Worm (Caenorhabditis elegans) whole organism, midembryonic: ENCODE measurements around the gene hyl-1.

Source experiments
- T22C8.4 ChIP-seq: fragments of 200-800 bp; sonication (Bioruptor generic); IDR thresholded peaks from 2 replicates; pipeline ENCODE4 v1.3.6; 2022; ENCODE audit warnings: missing genetic modification characterization, missing compliant biosample characterization
- cog-1 ChIP-seq: sonication (generic microtip); optimal IDR thresholded peaks from 2 replicates; lab custom pipeline; 2016; ENCODE audit warnings: missing genetic modification characterization, missing compliant biosample characterization
- flt-1 ChIP-seq: fragments of 200-800 bp; sonication (Bioruptor generic); IDR thresholded peaks from 2 replicates; pipeline ENCODE4 v1.3.6; 2022; ENCODE audit warnings: missing genetic modification characterization, missing compliant biosample characterization
- klf-2 ChIP-seq: fragments of 200-800 bp; sonication (Bioruptor generic); conservative IDR thresholded peaks from 2 replicates; pipeline ENCODE4 v1.3.6; 2022; ENCODE audit warnings: missing genetic modification reagents, missing genetic modification characterization, missing compliant biosample characterization
- med-1 ChIP-seq: sonication (generic microtip); optimal IDR thresholded peaks from 2 replicates; lab custom pipeline; 2017; ENCODE audit warnings: missing genetic modification characterization, mild to moderate bottlenecking, missing compliant biosample characterization, antibody characterized with exemption, missing genetic modification reagents; ENCODE audit not compliant: insufficient read depth
- ref-1 ChIP-seq: fragments of 200-800 bp; sonication (Bioruptor generic); conservative IDR thresholded peaks from 2 replicates; pipeline ENCODE4 v1.3.6; 2022; ENCODE audit warnings: missing genetic modification reagents, missing genetic modification characterization, missing compliant biosample characterization
- tab-1 ChIP-seq: fragments of 200-800 bp; sonication (Bioruptor generic); IDR thresholded peaks from 2 replicates; pipeline ENCODE4 v1.3.6; 2022; ENCODE audit warnings: missing genetic modification characterization, missing compliant biosample characterization
- ztf-23 ChIP-seq: fragments of 200-800 bp; sonication (Bioruptor generic); IDR thresholded peaks from 2 replicates; pipeline ENCODE4 v1.3.6; 2022; ENCODE audit warnings: missing genetic modification reagents, missing genetic modification characterization, missing compliant biosample characterization
- ztf-29 ChIP-seq: fragments of 200-800 bp; sonication (Bioruptor generic); IDR thresholded peaks from 2 replicates; pipeline ENCODE4 v1.3.6; 2022; ENCODE audit warnings: missing genetic modification reagents, missing genetic modification characterization, missing compliant biosample characterization

The hyl-1 gene

ce11 chrIV:8528345-8528744 lies 10.6 kb upstream of the hyl-1 start:
- TF ChIP-seq klf-2 (no peak), tab-1 (GFP tag; lab: Robert Waterston, UW) (no peak), cog-1 (tag; lab: Kevin White, UChicago) (no peak), ztf-29 (GFP tag; lab: Robert Waterston, UW) (no peak), flt-1 (GFP tag; lab: Robert Waterston, UW) (no peak), ztf-23 (GFP tag; lab: Robert Waterston, UW) (no peak), ref-1 (GFP tag; lab: Robert Waterston, UW) (no peak), T22C8.4 (GFP tag; lab: Robert Waterston, UW) (no peak), med-1 (GFP tag; lab: Kevin White, UChicago) (no peak)

- no peak for TF ChIP-seq med-1 (GFP tag; lab: Kevin White, UChicago)
- no peak for TF ChIP-seq cog-1 (tag; lab: Kevin White, UChicago)
- TF ChIP-seq flt-1 (GFP tag; lab: Robert Waterston, UW): no peak
Observed at ce11 chrIV:8529039-8529438, 9.9 kb upstream of the hyl-1 start.

- TF ChIP-seq flt-1 (GFP tag; lab: Robert Waterston, UW) (no peak), tab-1 (GFP tag; lab: Robert Waterston, UW) (no peak), T22C8.4 (GFP tag; lab: Robert Waterston, UW) (no peak)
Observed at ce11 chrIV:8530042-8531027, 8.6 kb upstream of the hyl-1 start.

- no peak for TF ChIP-seq med-1 (GFP tag; lab: Kevin White, UChicago)
- no peak for TF ChIP-seq flt-1 (GFP tag; lab: Robert Waterston, UW)
- TF ChIP-seq ztf-23 (GFP tag; lab: Robert Waterston, UW): no peak
- no peak for TF ChIP-seq ref-1 (GFP tag; lab: Robert Waterston, UW)
- TF ChIP-seq tab-1 (GFP tag; lab: Robert Waterston, UW): no peak
- no peak for TF ChIP-seq T22C8.4 (GFP tag; lab: Robert Waterston, UW)
- TF ChIP-seq ztf-29 (GFP tag; lab: Robert Waterston, UW): no peak
- no peak for TF ChIP-seq klf-2
- TF ChIP-seq cog-1 (tag; lab: Kevin White, UChicago): no peak
Observed at ce11 chrIV:8532024-8532423, 6.9 kb upstream of the hyl-1 start.

ce11 chrIV:8532796-8533195 lies 6.1 kb upstream of the hyl-1 start:
- TF ChIP-seq flt-1 (GFP tag; lab: Robert Waterston, UW): no peak
- no peak for TF ChIP-seq ztf-23 (GFP tag; lab: Robert Waterston, UW)
- TF ChIP-seq T22C8.4 (GFP tag; lab: Robert Waterston, UW): no peak
- no peak for TF ChIP-seq ref-1 (GFP tag; lab: Robert Waterston, UW)
- no peak for TF ChIP-seq med-1 (GFP tag; lab: Kevin White, UChicago)
- TF ChIP-seq ztf-29 (GFP tag; lab: Robert Waterston, UW): no peak
- TF ChIP-seq cog-1 (tag; lab: Kevin White, UChicago): no peak
- no peak for TF ChIP-seq tab-1 (GFP tag; lab: Robert Waterston, UW)
- TF ChIP-seq klf-2: no peak

- TF ChIP-seq cog-1 (tag; lab: Kevin White, UChicago): no peak
- TF ChIP-seq ztf-29 (GFP tag; lab: Robert Waterston, UW): no peak
- no peak for TF ChIP-seq flt-1 (GFP tag; lab: Robert Waterston, UW)
- no peak for TF ChIP-seq ztf-23 (GFP tag; lab: Robert Waterston, UW)
- no peak for TF ChIP-seq tab-1 (GFP tag; lab: Robert Waterston, UW)
Observed at ce11 chrIV:8534189-8534588, 4.7 kb upstream of the hyl-1 start.

ce11 chrIV:8534997-8535414 lies 3.9 kb upstream of the hyl-1 start:
- TF ChIP-seq ref-1 (GFP tag; lab: Robert Waterston, UW): no peak
- no peak for TF ChIP-seq med-1 (GFP tag; lab: Kevin White, UChicago)
- no peak for TF ChIP-seq tab-1 (GFP tag; lab: Robert Waterston, UW)
- TF ChIP-seq ztf-23 (GFP tag; lab: Robert Waterston, UW): no peak
- no peak for TF ChIP-seq cog-1 (tag; lab: Kevin White, UChicago)
- no peak for TF ChIP-seq flt-1 (GFP tag; lab: Robert Waterston, UW)
- no peak for TF ChIP-seq ztf-29 (GFP tag; lab: Robert Waterston, UW)
- no peak for TF ChIP-seq T22C8.4 (GFP tag; lab: Robert Waterston, UW)
- no peak for TF ChIP-seq klf-2

- no peak for TF ChIP-seq cog-1 (tag; lab: Kevin White, UChicago)
- TF ChIP-seq ref-1 (GFP tag; lab: Robert Waterston, UW): no peak
- TF ChIP-seq ztf-23 (GFP tag; lab: Robert Waterston, UW): no peak
- no peak for TF ChIP-seq tab-1 (GFP tag; lab: Robert Waterston, UW)
- TF ChIP-seq ztf-29 (GFP tag; lab: Robert Waterston, UW): no peak
- no peak for TF ChIP-seq klf-2
- TF ChIP-seq T22C8.4 (GFP tag; lab: Robert Waterston, UW): no peak
- TF ChIP-seq med-1 (GFP tag; lab: Kevin White, UChicago): no peak
- TF ChIP-seq flt-1 (GFP tag; lab: Robert Waterston, UW): no peak
Observed at ce11 chrIV:8535946-8536345, 3.0 kb upstream of the hyl-1 start.

ce11 chrIV:8538011-8538658 lies 788 bp upstream of the hyl-1 start:
- TF ChIP-seq tab-1 (GFP tag; lab: Robert Waterston, UW) (no peak), cog-1 (tag; lab: Kevin White, UChicago) (no peak)
